Fruit fly (Drosophila melanogaster) whole organism, embryonic: ENCODE results near the gene dlg1.

Experiments used
- CG10366 ChIP-seq: fragments of 200-800 bp; sonication (Bioruptor generic); IDR thresholded peaks from 2 replicates; pipeline ENCODE4 v1.3.6; 2022; ENCODE audit warnings: missing biosample characterization, missing genetic modification characterization
- CG10543 ChIP-seq: fragments of 200-800 bp; sonication (Bioruptor generic); optimal IDR thresholded peaks from 3 replicates; lab custom pipeline; 2017; ENCODE audit warnings: missing biosample characterization, mild to moderate bottlenecking, missing genetic modification characterization, moderate library complexity
- CG10654 ChIP-seq: fragments of 200-800 bp; sonication (Bioruptor generic); optimal IDR thresholded peaks from 2 replicates; lab custom pipeline; 2016; ENCODE audit warnings: missing biosample characterization, missing genetic modification characterization
- CG11504 ChIP-seq: fragments of 200-800 bp; sonication (Bioruptor generic); optimal IDR thresholded peaks from 3 replicates; lab custom pipeline; 2019; ENCODE audit warnings: missing biosample characterization, mild to moderate bottlenecking, missing genetic modification characterization, moderate library complexity
- CG11695 ChIP-seq: fragments of 200-800 bp; sonication (Bioruptor generic); IDR thresholded peaks from 3 replicates; pipeline ENCODE4 v1.3.6; 2022; ENCODE audit warnings: missing biosample characterization, missing genetic modification characterization
- CG13424 ChIP-seq: fragments of 200-800 bp; sonication (Bioruptor generic); optimal IDR thresholded peaks from 2 replicates; lab custom pipeline; 2019; ENCODE audit warnings: missing biosample characterization, mild to moderate bottlenecking, missing genetic modification characterization, moderate library complexity
- CG13775 ChIP-seq: fragments of 200-800 bp; sonication (Bioruptor generic); optimal IDR thresholded peaks from 3 replicates; lab custom pipeline; 2017; ENCODE audit warnings: missing biosample characterization, mild to moderate bottlenecking, missing genetic modification characterization
- CG14014 ChIP-seq: fragments of 200-800 bp; sonication (Bioruptor generic); IDR thresholded peaks from 2 replicates; pipeline ENCODE4 v1.3.6; 2022; ENCODE audit warnings: missing biosample characterization, missing genetic modification characterization
- CG14441 ChIP-seq: fragments of 200-800 bp; sonication (Bioruptor generic); IDR thresholded peaks from 2 replicates; pipeline ENCODE4 v1.3.6; 2022; ENCODE audit warnings: missing biosample characterization, missing genetic modification characterization
- CG14710 ChIP-seq: fragments of 200-800 bp; sonication (Bioruptor generic); optimal IDR thresholded peaks from 3 replicates; lab custom pipeline; 2019; ENCODE audit warnings: missing biosample characterization, mild to moderate bottlenecking, missing genetic modification characterization, moderate library complexity
- CG14965 ChIP-seq: fragments of 200-800 bp; sonication (Bioruptor generic); optimal IDR thresholded peaks from 2 replicates; lab custom pipeline; 2016; ENCODE audit warnings: missing biosample characterization, missing genetic modification characterization, borderline replicate concordance
- CG16779 ChIP-seq: fragments of 200-800 bp; sonication (Bioruptor generic); IDR thresholded peaks from 2 replicates; pipeline ENCODE4 v1.3.6; 2022; ENCODE audit warnings: missing biosample characterization, missing genetic modification characterization
- CG16813 ChIP-seq: fragments of 200-800 bp; sonication (Bioruptor generic); IDR thresholded peaks from 3 replicates; pipeline ENCODE4 v1.3.6; 2022; ENCODE audit warnings: missing biosample characterization, missing genetic modification characterization; ENCODE audit not compliant: partially characterized antibody
- CG18011 ChIP-seq: fragments of 200-800 bp; sonication (Bioruptor generic); optimal IDR thresholded peaks from 2 replicates; lab custom pipeline; 2017; ENCODE audit warnings: missing biosample characterization, missing genetic modification characterization, mild to moderate bottlenecking, moderate library complexity, missing genotype
- CG3995 ChIP-seq: fragments of 200-800 bp; sonication (Bioruptor generic); optimal IDR thresholded peaks from 3 replicates; lab custom pipeline; 2016; ENCODE audit warnings: missing biosample characterization, missing genetic modification characterization
- CG4820 ChIP-seq: fragments of 200-800 bp; sonication (Bioruptor generic); optimal IDR thresholded peaks from 3 replicates; lab custom pipeline; 2016; ENCODE audit warnings: missing biosample characterization, missing genetic modification characterization
- CG6854 ChIP-seq: fragments of 200-800 bp; sonication (Bioruptor generic); optimal IDR thresholded peaks from 3 replicates; lab custom pipeline; 2017; ENCODE audit warnings: missing biosample characterization, mild to moderate bottlenecking, missing genetic modification characterization
- CG7745 ChIP-seq: fragments of 200-800 bp; sonication (Bioruptor generic); optimal IDR thresholded peaks from 2 replicates; lab custom pipeline; 2018; ENCODE audit warnings: missing biosample characterization, mild to moderate bottlenecking, missing genetic modification characterization, moderate library complexity
- CG7987 ChIP-seq: fragments of 200-800 bp; sonication (Bioruptor generic); optimal IDR thresholded peaks from 2 replicates; lab custom pipeline; 2018; ENCODE audit warnings: missing biosample characterization, mild to moderate bottlenecking, missing genetic modification characterization, moderate library complexity
- CG8765 ChIP-seq: fragments of 200-800 bp; sonication (Bioruptor generic); IDR thresholded peaks from 2 replicates; pipeline ENCODE4 v1.3.6; 2022; ENCODE audit warnings: missing biosample characterization, missing genetic modification characterization
- CG9437 ChIP-seq: fragments of 200-800 bp; sonication (Bioruptor generic); optimal IDR thresholded peaks from 2 replicates; lab custom pipeline; 2018; ENCODE audit warnings: missing biosample characterization, mild to moderate bottlenecking, missing genetic modification characterization
- CG9727 ChIP-seq: fragments of 200-800 bp; sonication (Bioruptor generic); optimal IDR thresholded peaks from 3 replicates; lab custom pipeline; 2017; ENCODE audit warnings: missing biosample characterization, mild to moderate bottlenecking, missing genetic modification characterization
- D19B ChIP-seq: fragments of 200-800 bp; sonication (Bioruptor generic); optimal IDR thresholded peaks from 2 replicates; lab custom pipeline; 2017; ENCODE audit warnings: missing biosample characterization, mild to moderate bottlenecking, missing genetic modification characterization
- E2f1 ChIP-seq: fragments of 200-800 bp; sonication (Bioruptor generic); IDR thresholded peaks from 2 replicates; pipeline ENCODE4 v1.3.6; 2022; ENCODE audit warnings: missing biosample characterization, missing genetic modification characterization
- Fer2 ChIP-seq: fragments of 200-800 bp; sonication (Bioruptor generic); optimal IDR thresholded peaks from 2 replicates; lab custom pipeline; 2018; ENCODE audit warnings: missing biosample characterization, mild to moderate bottlenecking, missing genetic modification characterization, moderate library complexity
- HHEX ChIP-seq: fragments of 200-800 bp; sonication (Bioruptor generic); optimal IDR thresholded peaks from 3 replicates; lab custom pipeline; 2017; ENCODE audit warnings: missing biosample characterization, mild to moderate bottlenecking, missing genetic modification characterization, missing genetic modification reagents
- HmgD ChIP-seq: fragments of 200-800 bp; sonication (Bioruptor generic); optimal IDR thresholded peaks from 3 replicates; lab custom pipeline; 2016; ENCODE audit warnings: missing biosample characterization, missing genetic modification characterization
- Optix ChIP-seq: fragments of 200-800 bp; sonication (Bioruptor generic); IDR thresholded peaks from 3 replicates; pipeline ENCODE4 v1.3.6; 2022; ENCODE audit warnings: missing biosample characterization, missing genetic modification characterization
- PHDP ChIP-seq: fragments of 200-800 bp; sonication (Bioruptor generic); optimal IDR thresholded peaks from 3 replicates; lab custom pipeline; 2018; ENCODE audit warnings: missing biosample characterization, mild to moderate bottlenecking, missing genetic modification characterization, moderate library complexity
- Spps ChIP-seq: fragments of 200-800 bp; sonication (Bioruptor generic); optimal IDR thresholded peaks from 2 replicates; lab custom pipeline; 2018; ENCODE audit warnings: missing biosample characterization, mild to moderate bottlenecking, missing genetic modification characterization
- Sry-δ ChIP-seq: fragments of 200-800 bp; sonication (Bioruptor generic); optimal IDR thresholded peaks from 2 replicates; lab custom pipeline; 2016; ENCODE audit warnings: missing biosample characterization, missing genetic modification characterization
- Taf1 ChIP-seq: fragments of 200-800 bp; sonication (Bioruptor generic); IDR thresholded peaks from 2 replicates; pipeline ENCODE4 v1.3.6; 2022; ENCODE audit warnings: missing biosample characterization, missing genetic modification characterization
- Xbp1 ChIP-seq: fragments of 200-800 bp; sonication (Bioruptor generic); optimal IDR thresholded peaks from 3 replicates; lab custom pipeline; 2016; ENCODE audit warnings: missing biosample characterization, mild to moderate bottlenecking, missing genetic modification characterization
- ara ChIP-seq: fragments of 200-800 bp; sonication (Bioruptor generic); IDR thresholded peaks from 2 replicates; pipeline ENCODE4 v1.3.6; 2022; ENCODE audit warnings: missing biosample characterization, missing genetic modification characterization
- bab2 ChIP-seq: fragments of 200-800 bp; sonication (Bioruptor generic); optimal IDR thresholded peaks from 2 replicates; lab custom pipeline; 2016; ENCODE audit warnings: missing biosample characterization, missing genetic modification characterization
- dimm ChIP-seq: fragments of 200-800 bp; sonication (Bioruptor generic); IDR thresholded peaks from 2 replicates; pipeline ENCODE4 v1.3.6; 2022; ENCODE audit warnings: missing biosample characterization, missing genetic modification characterization
- dmrt99B ChIP-seq: fragments of 200-800 bp; sonication (Bioruptor generic); optimal IDR thresholded peaks from 2 replicates; lab custom pipeline; 2018; ENCODE audit warnings: missing biosample characterization, mild to moderate bottlenecking, missing genetic modification characterization, moderate library complexity
- eyg ChIP-seq: fragments of 200-800 bp; sonication (Bioruptor generic); optimal IDR thresholded peaks from 3 replicates; lab custom pipeline; 2016; ENCODE audit warnings: missing biosample characterization, missing genetic modification characterization
- h ChIP-seq: fragments of >200 bp; optimal IDR thresholded peaks from 2 replicates; lab custom pipeline; 2017
- ham ChIP-seq: fragments of 200-800 bp; sonication (Bioruptor generic); IDR thresholded peaks from 2 replicates; pipeline ENCODE4 v1.3.6; 2022; ENCODE audit warnings: missing biosample characterization, missing genetic modification characterization
- hb ChIP-seq: fragments of 200-800 bp; sonication (Bioruptor generic); IDR thresholded peaks from 3 replicates; pipeline ENCODE4 v1.3.6; 2022; ENCODE audit warnings: missing biosample characterization, missing genetic modification characterization; ENCODE audit not compliant: partially characterized antibody
- klu ChIP-seq: fragments of 200-800 bp; sonication (Bioruptor generic); IDR thresholded peaks from 2 replicates; pipeline ENCODE4 v1.3.6; 2022; ENCODE audit warnings: missing biosample characterization, missing genetic modification characterization
- pho ChIP-seq: fragments of 200-800 bp; sonication (Bioruptor generic); optimal IDR thresholded peaks from 2 replicates; lab custom pipeline; 2016; ENCODE audit warnings: missing biosample characterization, missing genetic modification characterization
- pzg ChIP-seq: fragments of 200-800 bp; sonication (Bioruptor generic); optimal IDR thresholded peaks from 3 replicates; lab custom pipeline; 2018; ENCODE audit warnings: missing biosample characterization, mild to moderate bottlenecking, missing genetic modification characterization, moderate library complexity
- ranshi ChIP-seq: fragments of 200-800 bp; sonication (Bioruptor generic); IDR thresholded peaks from 2 replicates; pipeline ENCODE4 v1.3.6; 2022; ENCODE audit warnings: missing biosample characterization, missing genetic modification characterization
- sc ChIP-seq, 3 experiments: fragments of >200 bp in 2 of 3; fragments of 200-800 bp in 1 of 3; sonication (Bioruptor generic) in 1 of 3; optimal IDR thresholded peaks; 2 replicates in 2 of 3; 3 replicates in 1 of 3; lab custom pipeline; 2017; ENCODE audit warnings: mild to moderate bottlenecking in 1 of 3, missing biosample characterization in 1 of 3, missing genetic modification characterization in 1 of 3, missing genetic modification reagents in 1 of 3
- scrt ChIP-seq: fragments of 200-800 bp; sonication (Bioruptor generic); optimal IDR thresholded peaks from 2 replicates; lab custom pipeline; 2018; ENCODE audit warnings: missing biosample characterization, mild to moderate bottlenecking, missing genetic modification characterization, moderate library complexity
- sna ChIP-seq: fragments of 200-800 bp; sonication (Bioruptor generic); IDR thresholded peaks from 2 replicates; pipeline ENCODE4 v1.3.6; 2022; ENCODE audit warnings: missing biosample characterization, missing genetic modification characterization; ENCODE audit not compliant: partially characterized antibody
- trh ChIP-seq: fragments of 200-800 bp; sonication (Bioruptor generic); optimal IDR thresholded peaks from 2 replicates; lab custom pipeline; 2016; ENCODE audit warnings: missing biosample characterization, missing genetic modification characterization
- wek ChIP-seq: fragments of 200-800 bp; sonication (Bioruptor generic); optimal IDR thresholded peaks from 3 replicates; lab custom pipeline; 2018; ENCODE audit warnings: missing biosample characterization, mild to moderate bottlenecking, missing genetic modification characterization, moderate library complexity

The dlg1 gene

dm6 chrX:11326213-11326731, 43.2 kb upstream of the dlg1 start:
- peak; percentile 57 for TF ChIP-seq bab2 (GFP tag; lab: Kevin White, UChicago)
- peak; percentile 17 for TF ChIP-seq CG14965 (GFP tag; lab: Kevin White, UChicago)
- peak; percentile 41; the same call in 1 of the 2 replicates for TF ChIP-seq Taf1 (GFP tag; lab: Robert Waterston, UW)
- no peak for TF ChIP-seq CG16813 (GFP tag; lab: Robert Waterston, UW)
- peak; percentile 63 for TF ChIP-seq ranshi
- TF ChIP-seq eyg = peak; percentile 62
- TF ChIP-seq CG7987 (GFP tag; lab: Kevin White, UChicago) = no peak
- no peak for TF ChIP-seq dimm (GFP tag; lab: Robert Waterston, UW)
- TF ChIP-seq CG13775 = peak; percentile 45
- peak; percentile 54 for TF ChIP-seq E2f1 (GFP tag; lab: Robert Waterston, UW)
- peak; percentile 52 for TF ChIP-seq CG10543 (GFP tag; lab: Kevin White, UChicago)
- TF ChIP-seq CG14710 (tag; lab: Kevin White, UChicago) = peak; percentile 46
- peak; percentile 62 for TF ChIP-seq CG10366 (GFP tag; lab: Robert Waterston, UW)
- TF ChIP-seq sc (optimal IDR thresholded peaks at IDR 0.05; lab: Kevin White, UChicago) = no peak
- peak; percentile 34 for TF ChIP-seq sc (GFP tag; optimal IDR thresholded peaks at IDR 0.05; lab: Kevin White, UChicago)
- peak; percentile 7 for TF ChIP-seq trh (GFP tag; lab: Kevin White, UChicago)
- TF ChIP-seq CG9437 (GFP tag; lab: Kevin White, UChicago) = peak; percentile 58
- TF ChIP-seq pho (GFP tag; lab: Kevin White, UChicago) = peak; percentile 61
- peak; percentile 4 for TF ChIP-seq Fer2
- TF ChIP-seq CG6854 (GFP tag; lab: Kevin White, UChicago) = peak; percentile 69
- TF ChIP-seq CG18011 (GFP tag; lab: Kevin White, UChicago) = peak; percentile 11
- TF ChIP-seq CG14441 = peak; percentile 65
- peak; percentile 74 for TF ChIP-seq CG9727
- peak; percentile 70 for TF ChIP-seq HHEX (GFP tag; lab: Kevin White, UChicago)
- peak; percentile 51 for TF ChIP-seq CG4820 (GFP tag; lab: Kevin White, UChicago)
- peak; percentile 29 for TF ChIP-seq CG10654 (GFP tag; lab: Kevin White, UChicago)
- TF ChIP-seq D19B (GFP tag; lab: Kevin White, UChicago) = peak; percentile 33
- TF ChIP-seq HmgD (GFP tag; lab: Kevin White, UChicago) = peak; percentile 7
- TF ChIP-seq dmrt99B (tag; lab: Kevin White, UChicago) = peak; percentile 83
- peak; percentile 19 for TF ChIP-seq Spps (tag; lab: Kevin White, UChicago)
- peak; percentile 68 for TF ChIP-seq Xbp1 (GFP tag; lab: Kevin White, UChicago)
- peak; percentile 70 for TF ChIP-seq CG13424 (tag; lab: Kevin White, UChicago)
- no peak for TF ChIP-seq ham
- peak; percentile 9 for TF ChIP-seq Sry-δ
- TF ChIP-seq scrt (GFP tag; lab: Kevin White, UChicago) = peak; percentile 56
- TF ChIP-seq CG3995 (GFP tag; lab: Kevin White, UChicago) = no peak
- no peak for TF ChIP-seq ara (GFP tag; lab: Robert Waterston, UW)
- TF ChIP-seq pzg (GFP tag; lab: Kevin White, UChicago) = no peak
- peak; percentile 53 for TF ChIP-seq wek (GFP tag; lab: Kevin White, UChicago)
- TF ChIP-seq CG11695 = peak; percentile 82
- TF ChIP-seq Optix (GFP tag; lab: Robert Waterston, UW) = 0 out of 3 replicates have a peak, but pooled peaks have one; percentile 7
- peak; percentile 72 for TF ChIP-seq CG14014 (GFP tag; lab: Robert Waterston, UW)
- TF ChIP-seq hb = no peak
- TF ChIP-seq klu (GFP tag; lab: Robert Waterston, UW) = 0 out of 2 replicates have a peak, but pooled peaks have one; percentile 19
- no peak for TF ChIP-seq h (lab: Kevin White, UChicago)
- no peak for TF ChIP-seq CG16779 (GFP tag; lab: Robert Waterston, UW)
- TF ChIP-seq sna (GFP tag; lab: Robert Waterston, UW) = no peak
- TF ChIP-seq CG7745 (tag; lab: Kevin White, UChicago) = no peak
- TF ChIP-seq PHDP (tag; lab: Kevin White, UChicago) = peak; percentile 78
- peak; percentile 79 for TF ChIP-seq CG11504 (tag; lab: Kevin White, UChicago)
- no peak for TF ChIP-seq CG8765
